Worm (Caenorhabditis elegans) whole organism, L2 larva: ENCODE measurements around the gene enpp-1.
"Not testable (repeated sequence)": the region's sequence is repeated elsewhere in the genome, so short reads cannot be mapped to it uniquely, and the experiment has no call there.

Source experiments
- R02D3.7 ChIP-seq: fragments of 150-350 bp; optimal IDR thresholded peaks from 2 replicates; lab custom pipeline; 2014; ENCODE audit warnings: missing biosample characterization, missing genetic modification characterization
- Y55F3AM.14 ChIP-seq: fragments of 200-800 bp; sonication (Bioruptor generic); optimal IDR thresholded peaks from 2 replicates; lab custom pipeline; 2018; ENCODE audit warnings: mild to moderate bottlenecking, missing genetic modification characterization, missing compliant biosample characterization
- blmp-1 ChIP-seq: sonication (generic microtip); optimal IDR thresholded peaks from 2 replicates; lab custom pipeline; 2017; ENCODE audit warnings: missing genetic modification characterization, mild to moderate bottlenecking, missing compliant biosample characterization, antibody characterized with exemption, moderate library complexity; ENCODE audit not compliant: insufficient read depth
- ceh-16 ChIP-seq: fragments of 150-350 bp; optimal IDR thresholded peaks from 2 replicates; lab custom pipeline; 2014; ENCODE audit warnings: missing biosample characterization, missing genetic modification characterization
- crh-2 ChIP-seq: sonication (generic microtip); optimal IDR thresholded peaks from 2 replicates; lab custom pipeline; 2017; ENCODE audit warnings: missing biosample characterization, missing genetic modification characterization
- dmd-4 ChIP-seq: sonication (generic microtip); optimal IDR thresholded peaks from 2 replicates; lab custom pipeline; 2017; ENCODE audit warnings: missing biosample characterization, missing genetic modification characterization
- egl-27 ChIP-seq: sonication (generic microtip); optimal IDR thresholded peaks from 3 replicates; lab custom pipeline; 2017; ENCODE audit warnings: missing biosample characterization, missing genetic modification reagents, missing genetic modification characterization
- elt-1 ChIP-seq: fragments of 150-350 bp; optimal IDR thresholded peaks from 2 replicates; lab custom pipeline; 2014; ENCODE audit warnings: missing biosample characterization, missing genetic modification characterization
- elt-3 ChIP-seq: sonication (generic microtip); optimal IDR thresholded peaks from 2 replicates; lab custom pipeline; 2017; ENCODE audit warnings: missing biosample characterization, missing genetic modification characterization
- fos-1 ChIP-seq: fragments of 150-350 bp; optimal IDR thresholded peaks from 2 replicates; lab custom pipeline; 2014; ENCODE audit warnings: missing biosample characterization, missing genetic modification characterization
- gmeb-1 ChIP-seq: fragments of 150-350 bp; optimal IDR thresholded peaks from 2 replicates; lab custom pipeline; 2014; ENCODE audit warnings: missing biosample characterization, missing genetic modification characterization
- lin-11 ChIP-seq: fragments of 150-350 bp; sonication (generic microtip); optimal IDR thresholded peaks from 2 replicates; lab custom pipeline; 2014; ENCODE audit warnings: missing biosample characterization, missing genetic modification characterization, inconsistent platforms, mixed read lengths
- lin-13 ChIP-seq: fragments of 150-350 bp; optimal IDR thresholded peaks from 2 replicates; lab custom pipeline; 2014; ENCODE audit warnings: missing biosample characterization, missing genetic modification reagents, missing genetic modification characterization
- lin-39 ChIP-seq: fragments of 150-350 bp; optimal IDR thresholded peaks from 2 replicates; lab custom pipeline; 2014; ENCODE audit warnings: missing biosample characterization, missing genetic modification reagents, missing genetic modification characterization
- lsy-2 ChIP-seq, 2 experiments: fragments of 150-350 bp in 1 of 2; sonication (generic microtip) in 1 of 2; optimal IDR thresholded peaks; 2 replicates each; lab custom pipeline; 2014 to 2017; ENCODE audit warnings: missing biosample characterization in 2 of 2, missing genetic modification characterization in 2 of 2
- mab-5 ChIP-seq: fragments of 150-350 bp; optimal IDR thresholded peaks from 2 replicates; lab custom pipeline; 2014; ENCODE audit warnings: missing biosample characterization, missing genetic modification characterization
- mbf-1 ChIP-seq: sonication (generic microtip); optimal IDR thresholded peaks from 2 replicates; lab custom pipeline; 2017; ENCODE audit warnings: missing biosample characterization, missing genetic modification characterization
- nhr-10 ChIP-seq: sonication (generic microtip); optimal IDR thresholded peaks from 2 replicates; lab custom pipeline; 2017; ENCODE audit warnings: missing biosample characterization, missing genetic modification characterization
- nhr-12 ChIP-seq: fragments of 150-350 bp; optimal IDR thresholded peaks from 2 replicates; lab custom pipeline; 2014; ENCODE audit warnings: missing biosample characterization, missing genetic modification characterization
- nhr-21 ChIP-seq: fragments of 150-350 bp; optimal IDR thresholded peaks from 2 replicates; lab custom pipeline; 2014; ENCODE audit warnings: missing biosample characterization, missing genetic modification characterization
- nhr-23 ChIP-seq: fragments of 150-350 bp; optimal IDR thresholded peaks from 2 replicates; lab custom pipeline; 2014; ENCODE audit warnings: missing biosample characterization, missing genetic modification reagents, missing genetic modification characterization
- nhr-237 ChIP-seq: fragments of 150-350 bp; optimal IDR thresholded peaks from 2 replicates; lab custom pipeline; 2014; ENCODE audit warnings: missing biosample characterization, missing genetic modification characterization
- nhr-77 ChIP-seq: fragments of 150-350 bp; optimal IDR thresholded peaks from 2 replicates; lab custom pipeline; 2014; ENCODE audit warnings: missing biosample characterization, missing genetic modification characterization
- sem-4 ChIP-seq: fragments of 150-350 bp; optimal IDR thresholded peaks from 2 replicates; lab custom pipeline; 2014; ENCODE audit warnings: missing biosample characterization, missing genetic modification reagents, missing genetic modification characterization
- skn-1 ChIP-seq: sonication (generic microtip); optimal IDR thresholded peaks from 2 replicates; lab custom pipeline; 2017; ENCODE audit warnings: missing biosample characterization, missing genetic modification characterization
- sma-9 ChIP-seq, 2 experiments: fragments of 150-350 bp in 1 of 2; sonication (generic microtip) in 1 of 2; optimal IDR thresholded peaks; 2 replicates each; lab custom pipeline; 2014 to 2016; ENCODE audit warnings: missing genetic modification characterization in 2 of 2, mild to moderate bottlenecking in 1 of 2, missing biosample characterization in 1 of 2, missing compliant biosample characterization in 1 of 2, missing genetic modification reagents in 1 of 2, moderate library complexity in 1 of 2
- unc-39 ChIP-seq: fragments of 150-350 bp; optimal IDR thresholded peaks from 2 replicates; lab custom pipeline; 2014; ENCODE audit warnings: missing biosample characterization, missing genetic modification characterization
- unc-55 ChIP-seq: fragments of 150-350 bp; sonication (generic microtip); optimal IDR thresholded peaks from 3 replicates; lab custom pipeline; 2014; ENCODE audit warnings: missing biosample characterization, missing genetic modification reagents, missing genetic modification characterization
- unc-62 ChIP-seq: fragments of 150-350 bp; optimal IDR thresholded peaks from 2 replicates; lab custom pipeline; 2014; ENCODE audit warnings: missing biosample characterization, missing genetic modification reagents, missing genetic modification characterization
- zag-1 ChIP-seq: fragments of 150-350 bp; optimal IDR thresholded peaks from 2 replicates; lab custom pipeline; 2014; ENCODE audit warnings: missing biosample characterization, missing genetic modification characterization

Gene enpp-1

DNA sequence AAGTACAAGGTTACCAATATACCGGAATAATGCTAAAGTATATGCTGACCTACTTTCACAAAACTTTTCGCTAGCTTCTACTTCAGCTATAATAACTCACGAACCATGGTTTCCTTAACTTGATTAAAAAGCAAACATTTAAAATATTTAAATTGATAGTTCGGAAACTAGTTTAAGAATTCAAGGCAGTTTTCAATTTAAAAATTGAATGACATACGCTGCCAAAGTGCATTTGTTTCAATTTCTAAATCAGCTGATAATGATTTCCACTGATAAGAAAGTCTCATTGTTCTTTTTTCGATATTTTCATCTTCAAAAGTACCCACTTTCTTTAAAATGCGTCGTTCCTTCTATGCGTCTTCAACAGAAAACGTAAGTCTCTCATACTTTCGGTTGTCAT, at the start of gene enpp-1:
enpp-1 (plus strand) TSS at position 301 of the 400 bp plus-strand sequence.
- TF ChIP-seq nhr-77; lin-13 (GFP tag; lab: Kevin White, UChicago); unc-62 (GFP tag; lab: Kevin White, UChicago): not testable (repeated sequence)
- TF ChIP-seq, all 48 proteins: peak for 0; not testable (repeated sequence) for 48

DNA sequence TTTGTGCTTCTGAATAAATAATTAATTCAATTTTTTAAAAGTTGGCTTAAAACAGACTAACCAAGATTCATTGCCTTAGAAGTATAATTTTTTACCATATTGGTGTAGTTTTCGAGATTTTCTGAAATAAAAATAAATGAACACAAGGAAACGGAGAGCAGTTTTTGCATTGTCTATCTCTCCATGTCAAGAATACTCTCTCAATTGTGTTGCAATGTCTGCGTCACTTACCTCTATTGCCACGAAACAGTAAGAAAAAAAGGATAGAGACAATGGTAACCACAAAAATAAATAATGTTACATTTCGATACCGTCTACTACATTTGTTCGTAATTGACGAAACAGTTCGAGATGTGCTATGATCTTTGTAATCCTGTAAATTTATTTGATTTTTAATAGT, 48.3 kb upstream of the enpp-1 start, which contains the start of gene R07B7.10:
R07B7.10 (plus strand) TSS at position 285 of the 400 bp plus-strand sequence.
- TF ChIP-seq sma-9 (GFP tag; optimal IDR thresholded peaks at IDR 0.05; lab: Kevin White, UChicago) = peak; percentile 0
- no peak for TF ChIP-seq sma-9 (tag; optimal IDR thresholded peaks at IDR 0.05; lab: Kevin White, UChicago)
- no peak for TF ChIP-seq mbf-1 (tag; lab: Kevin White, UChicago)
- TF ChIP-seq crh-2 = peak; percentile 12
- TF ChIP-seq skn-1 (tag; lab: Kevin White, UChicago) = no peak
- no peak for TF ChIP-seq egl-27 (tag; lab: Kevin White, UChicago)

DNA sequence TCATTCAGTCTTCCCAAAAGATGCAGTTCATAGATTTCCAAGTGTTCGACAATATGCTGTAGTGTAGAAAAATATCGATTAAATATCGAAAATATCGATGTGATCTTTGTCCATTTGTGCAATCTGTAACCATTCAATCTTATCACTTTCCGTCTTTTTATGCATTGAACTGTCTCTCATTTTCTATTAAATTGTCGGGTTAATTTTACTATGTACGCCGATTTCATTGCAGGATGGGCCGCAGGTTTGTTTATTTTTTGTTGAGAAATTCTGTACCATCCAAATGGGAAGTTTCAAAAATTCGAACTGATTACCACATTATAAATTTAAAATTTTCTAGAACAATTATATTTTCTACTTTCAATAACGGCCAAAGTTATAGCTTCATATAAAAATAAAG, 47.0 kb upstream of the enpp-1 start, which contains the start of gene R07B7.8:
R07B7.8 (minus strand) TSS at position 101 of the 400 bp plus-strand sequence.
- no peak for TF ChIP-seq nhr-237 (tag; lab: Kevin White, UChicago)
- TF ChIP-seq egl-27 (tag; lab: Kevin White, UChicago) = no peak
- TF ChIP-seq gmeb-1 (tag; lab: Kevin White, UChicago) = no peak
- TF ChIP-seq unc-39 (tag; lab: Kevin White, UChicago) = no peak
- TF ChIP-seq blmp-1 (tag; lab: Kevin White, UChicago) = no peak
- no peak for TF ChIP-seq lin-39 (tag; lab: Kevin White, UChicago)
- TF ChIP-seq Y55F3AM.14 (GFP tag; lab: Kevin White, UChicago) = no peak
- no peak for TF ChIP-seq nhr-12 (tag; lab: Kevin White, UChicago)
- no peak for TF ChIP-seq sem-4
- TF ChIP-seq elt-1 (tag; lab: Kevin White, UChicago) = no peak
- no peak for TF ChIP-seq unc-62 (GFP tag; lab: Kevin White, UChicago)
- no peak for TF ChIP-seq lin-11
- TF ChIP-seq mab-5 = no peak
- TF ChIP-seq nhr-10 (tag; lab: Kevin White, UChicago) = no peak
- no peak for TF ChIP-seq R02D3.7 (tag; lab: Kevin White, UChicago)
- TF ChIP-seq mbf-1 (tag; lab: Kevin White, UChicago) = no peak
- TF ChIP-seq, all 48 proteins: peak for 0

ce11 chrV:12085867-12086634, 45.2 kb upstream of the enpp-1 start:
- TF ChIP-seq zag-1 (tag; lab: Kevin White, UChicago) = no peak
- no peak for TF ChIP-seq unc-55 (GFP tag; lab: Kevin White, UChicago)
- peak; percentile 16 for TF ChIP-seq fos-1 (tag; lab: Kevin White, UChicago)
- TF ChIP-seq, all 48 proteins: peak for 1

ce11 chrV:12086934-12087333, 44.3 kb upstream of the enpp-1 start, which contains the start of gene gana-1:
Gene gana-1, plus strand, starts transcription at chrV:12087234.
- TF ChIP-seq nhr-77 = no peak
- no peak for TF ChIP-seq egl-27 (tag; lab: Kevin White, UChicago)
- TF ChIP-seq lsy-2 (tag; optimal IDR thresholded peaks at IDR 0.05; lab: Kevin White, UChicago) = no peak
- no peak for TF ChIP-seq Y55F3AM.14 (GFP tag; lab: Kevin White, UChicago)

- TF ChIP-seq nhr-10 (tag; lab: Kevin White, UChicago) (no peak), sem-4 (no peak), ceh-16 (no peak), nhr-12 (tag; lab: Kevin White, UChicago) (no peak), elt-3 (no peak), nhr-21 (tag; lab: Kevin White, UChicago) (no peak), blmp-1 (tag; lab: Kevin White, UChicago) (no peak), nhr-23 (tag; lab: Kevin White, UChicago) (no peak), sma-9 (GFP tag; optimal IDR thresholded peaks at IDR 0.05; lab: Kevin White, UChicago) (no peak), sma-9 (tag; optimal IDR thresholded peaks at IDR 0.05; lab: Kevin White, UChicago) (no peak), dmd-4 (no peak)
- TF ChIP-seq, all 48 proteins: peak for 0
These were observed 42.5 kb upstream of the enpp-1 start, which contains the start of gene R07B7.12 for ce11 chrV:12088773-12089172. Gene R07B7.12, plus strand, starts transcription at chrV:12089073.
